Worm (Caenorhabditis elegans): ENCODE results near the gene Y41D4B.17.

ce11 chrIV:1600784-1601183 is 40.9 kb downstream of the Y41D4B.17 start:
- no peak for TF ChIP-seq fos-1 (tag; optimal IDR thresholded peaks at IDR 0.05)
- no peak for TF ChIP-seq ceh-90 (tag; optimal IDR thresholded peaks at IDR 0.05)
- TF ChIP-seq nhr-20 (tag; optimal IDR thresholded peaks at IDR 0.05), result no peak
- TF ChIP-seq hpl-2 (GFP tag; optimal IDR thresholded peaks at IDR 0.05), result no peak
- peak in 1 of 3 experiments; percentile 4 for TF ChIP-seq dpl-1 (GFP tag; optimal IDR thresholded peaks at IDR 0.05)
- no peak for TF ChIP-seq lin-39 (tag; optimal IDR thresholded peaks at IDR 0.05)
- no peak for TF ChIP-seq lir-3 (tag; optimal IDR thresholded peaks at IDR 0.05; ENCODE audit: poor library complexity)
- no peak for TF ChIP-seq tbx-2 (tag; optimal IDR thresholded peaks at IDR 0.05)
- no peak for TF ChIP-seq nhr-47 (tag; optimal IDR thresholded peaks at IDR 0.05)
